Worm (Caenorhabditis elegans) whole organism, L4 larva: ENCODE measurements around the gene ZK617.26.
A peak's percentile ranks its signal among the peaks of the same experiment; 100 is the strongest.

Experiments
- D1046.2 ChIP-seq: fragments of 200-800 bp; sonication (Bioruptor generic); IDR thresholded peaks from 2 replicates; pipeline ENCODE4 v1.3.6; 2022; ENCODE audit warnings: missing genetic modification characterization, missing compliant biosample characterization
- F10B5.3 ChIP-seq: sonication (generic microtip); optimal IDR thresholded peaks from 2 replicates; lab custom pipeline; 2016; ENCODE audit warnings: mild to moderate bottlenecking, missing genetic modification characterization, missing compliant biosample characterization
- F44E2.7 ChIP-seq: fragments of 200-800 bp; sonication (Bioruptor generic); IDR thresholded peaks from 2 replicates; pipeline ENCODE4 v2.1.2; 2022; ENCODE audit warnings: missing genetic modification characterization, missing compliant biosample characterization
- F49E8.2 ChIP-seq: sonication (generic microtip); optimal IDR thresholded peaks from 2 replicates; lab custom pipeline; 2016; ENCODE audit warnings: missing compliant biosample characterization, mild to moderate bottlenecking, missing genetic modification characterization, borderline replicate concordance
- T20F7.1 ChIP-seq: fragments of 200-800 bp; sonication (Bioruptor generic); optimal IDR thresholded peaks from 2 replicates; lab custom pipeline; 2018; ENCODE audit warnings: mild to moderate bottlenecking, missing genetic modification characterization, missing compliant biosample characterization
- T26A8.4 ChIP-seq: fragments of 200-800 bp; sonication (Bioruptor generic); IDR thresholded peaks from 2 replicates; pipeline ENCODE4 v1.3.6; 2022; ENCODE audit warnings: missing genetic modification characterization, missing compliant biosample characterization
- Y48G9A.11 ChIP-seq: fragments of 200-800 bp; sonication (Bioruptor generic); IDR thresholded peaks from 2 replicates; pipeline ENCODE4 v1.3.6; 2022; ENCODE audit warnings: missing genetic modification reagents, missing genetic modification characterization, missing compliant biosample characterization
- ama-1 ChIP-seq: fragments of 150-350 bp; optimal IDR thresholded peaks from 2 replicates; lab custom pipeline; 2014; ENCODE audit warnings: inconsistent platforms, mixed read lengths
- arid-1 ChIP-seq: fragments of 200-800 bp; sonication (Bioruptor generic); conservative IDR thresholded peaks from 2 replicates; pipeline ENCODE4 v1.3.6; 2022; ENCODE audit warnings: missing genetic modification reagents, missing genetic modification characterization, missing compliant biosample characterization
- attf-4 ChIP-seq: sonication (generic microtip); optimal IDR thresholded peaks from 3 replicates; lab custom pipeline; 2017; ENCODE audit warnings: missing biosample characterization, missing genetic modification characterization
- ceh-28 ChIP-seq: fragments of 150-350 bp; optimal IDR thresholded peaks from 2 replicates; lab custom pipeline; 2014; ENCODE audit warnings: missing biosample characterization, missing genetic modification reagents, missing genetic modification characterization
- ceh-32 ChIP-seq: sonication (generic microtip); optimal IDR thresholded peaks from 2 replicates; lab custom pipeline; 2016; ENCODE audit warnings: mild to moderate bottlenecking, missing genetic modification characterization, missing compliant biosample characterization; ENCODE audit not compliant: poor library complexity
- ceh-44 ChIP-seq: fragments of 200-800 bp; sonication (Bioruptor generic); IDR thresholded peaks from 2 replicates; pipeline ENCODE4 v1.3.6; 2022; ENCODE audit warnings: missing genetic modification reagents, missing genetic modification characterization, missing compliant biosample characterization
- cey-2 ChIP-seq: sonication (generic microtip); optimal IDR thresholded peaks from 3 replicates; lab custom pipeline; 2017; ENCODE audit warnings: missing genetic modification characterization, mild to moderate bottlenecking, missing compliant biosample characterization, antibody characterized with exemption, borderline replicate concordance; ENCODE audit not compliant: insufficient read depth
- daf-16 ChIP-seq, 3 experiments: sonication (generic microtip); optimal IDR thresholded peaks; 2 replicates each; lab custom pipeline; 2016 to 2017; ENCODE audit warnings: missing genetic modification characterization in 3 of 3, missing genetic modification reagents in 3 of 3, mild to moderate bottlenecking in 2 of 3, missing compliant biosample characterization in 2 of 3, missing biosample characterization in 1 of 3, moderate library complexity in 1 of 3
- daf-8 ChIP-seq: fragments of 200-800 bp; sonication (Bioruptor generic); IDR thresholded peaks from 2 replicates; pipeline ENCODE4 v1.3.6; 2022; ENCODE audit warnings: missing genetic modification characterization, missing compliant biosample characterization
- dmd-6 ChIP-seq: fragments of 200-800 bp; sonication (Bioruptor generic); IDR thresholded peaks from 2 replicates; pipeline ENCODE4 v1.3.6; 2022; ENCODE audit warnings: missing genetic modification reagents, missing genetic modification characterization, missing compliant biosample characterization
- dmd-9 ChIP-seq: fragments of 200-800 bp; sonication (Bioruptor generic); IDR thresholded peaks from 2 replicates; pipeline ENCODE4 v1.3.6; 2022; ENCODE audit warnings: missing genetic modification reagents, missing genetic modification characterization, missing compliant biosample characterization
- duxl-1 ChIP-seq: sonication (generic microtip); optimal IDR thresholded peaks from 2 replicates; lab custom pipeline; 2016; ENCODE audit warnings: mild to moderate bottlenecking, missing genetic modification characterization, moderate library complexity, missing compliant biosample characterization; ENCODE audit not compliant: poor library complexity
- hif-1 ChIP-seq, 2 experiments: sonication (generic microtip); optimal IDR thresholded peaks; 2 replicates each; lab custom pipeline; 2016 to 2017; ENCODE audit warnings: missing compliant biosample characterization in 2 of 2, missing genetic modification characterization in 2 of 2, missing genetic modification reagents in 2 of 2, missing genotype in 2 of 2, mild to moderate bottlenecking in 1 of 2
- hlh-11 ChIP-seq: fragments of 200-800 bp; sonication (Bioruptor generic); optimal IDR thresholded peaks from 2 replicates; lab custom pipeline; 2018; ENCODE audit warnings: mild to moderate bottlenecking, missing genetic modification characterization, missing compliant biosample characterization
- hlh-30 ChIP-seq: sonication (generic microtip); optimal IDR thresholded peaks from 2 replicates; lab custom pipeline; 2017; ENCODE audit warnings: antibody characterized with exemption, mild to moderate bottlenecking, missing genetic modification characterization, missing compliant biosample characterization; ENCODE audit not compliant: insufficient read depth
- hmg-1.1 ChIP-seq: fragments of 200-800 bp; sonication (Bioruptor generic); IDR thresholded peaks from 2 replicates; pipeline ENCODE4 v1.3.6; 2022; ENCODE audit warnings: missing genetic modification reagents, missing genetic modification characterization, missing compliant biosample characterization
- lin-29 ChIP-seq: fragments of 200-800 bp; sonication (Bioruptor generic); IDR thresholded peaks from 2 replicates; pipeline ENCODE4 v1.3.6; 2022; ENCODE audit warnings: missing genetic modification reagents, missing genetic modification characterization, missing compliant biosample characterization
- mdl-1 ChIP-seq, 2 experiments: fragments of 150-350 bp in 1 of 2; sonication (generic microtip) in 1 of 2; optimal IDR thresholded peaks; 2 replicates each; lab custom pipeline; 2014 to 2017; ENCODE audit warnings: missing biosample characterization in 2 of 2, missing genetic modification characterization in 2 of 2
- mdt-29 ChIP-seq: fragments of 200-800 bp; sonication (Bioruptor generic); IDR thresholded peaks from 2 replicates; pipeline ENCODE4 v1.3.6; 2022; ENCODE audit warnings: missing genetic modification reagents, missing genetic modification characterization, missing compliant biosample characterization
- mxl-3 ChIP-seq: fragments of 200-800 bp; sonication (Bioruptor generic); optimal IDR thresholded peaks from 2 replicates; lab custom pipeline; 2018; ENCODE audit warnings: mild to moderate bottlenecking, missing genetic modification characterization, missing compliant biosample characterization
- nhr-102 ChIP-seq: sonication (generic microtip); optimal IDR thresholded peaks from 2 replicates; lab custom pipeline; 2016; ENCODE audit warnings: mild to moderate bottlenecking, missing genetic modification characterization, moderate library complexity, missing compliant biosample characterization
- nhr-11 ChIP-seq: fragments of 150-350 bp; optimal IDR thresholded peaks from 2 replicates; lab custom pipeline; 2014; ENCODE audit warnings: missing biosample characterization, missing genetic modification characterization
- nhr-111 ChIP-seq: fragments of 200-800 bp; sonication (Bioruptor generic); optimal IDR thresholded peaks from 2 replicates; lab custom pipeline; 2018; ENCODE audit warnings: mild to moderate bottlenecking, missing genetic modification characterization, missing compliant biosample characterization
- nhr-48 ChIP-seq: sonication (generic microtip); optimal IDR thresholded peaks from 2 replicates; lab custom pipeline; 2016; ENCODE audit warnings: mild to moderate bottlenecking, missing genetic modification characterization, missing compliant biosample characterization
- pha-4 ChIP-seq, 2 experiments: fragments of 150-350 bp in 1 of 2; fragments of 200-800 bp in 1 of 2; sonication (Bioruptor generic) in 1 of 2; IDR thresholded peaks in 1 of 2; optimal IDR thresholded peaks in 1 of 2; 2 replicates each; pipeline versions ENCODE4 v1.3.6 to Lab custom; 2014 to 2022; ENCODE audit warnings: missing genetic modification characterization in 2 of 2, missing genetic modification reagents in 2 of 2, missing biosample characterization in 1 of 2, missing compliant biosample characterization in 1 of 2
- php-3 ChIP-seq: fragments of 200-800 bp; sonication (Bioruptor generic); IDR thresholded peaks from 2 replicates; pipeline ENCODE4 v1.3.6; 2022; ENCODE audit warnings: missing genetic modification reagents, missing genetic modification characterization, missing compliant biosample characterization
- set-16 ChIP-seq: fragments of 200-800 bp; sonication (Bioruptor generic); IDR thresholded peaks from 2 replicates; pipeline ENCODE4 v1.3.6; 2022; ENCODE audit warnings: missing genetic modification reagents, missing genetic modification characterization, missing compliant biosample characterization
- skn-1 ChIP-seq: fragments of 150-350 bp; optimal IDR thresholded peaks from 2 replicates; lab custom pipeline; 2014; ENCODE audit warnings: missing biosample characterization, missing genetic modification characterization
- snpc-1.2 ChIP-seq: fragments of 200-800 bp; sonication (Bioruptor generic); IDR thresholded peaks from 2 replicates; pipeline ENCODE4 v1.3.6; 2022; ENCODE audit warnings: missing genetic modification reagents, missing genetic modification characterization, missing compliant biosample characterization
- spr-3 ChIP-seq: fragments of 200-800 bp; sonication (Bioruptor generic); optimal IDR thresholded peaks from 2 replicates; lab custom pipeline; 2018; ENCODE audit warnings: mild to moderate bottlenecking, missing genetic modification characterization, missing compliant biosample characterization
- tra-1 ChIP-seq: fragments of 200-800 bp; sonication (Bioruptor generic); IDR thresholded peaks from 2 replicates; pipeline ENCODE4 v1.3.6; 2022; ENCODE audit warnings: missing genetic modification reagents, missing genetic modification characterization, missing compliant biosample characterization
- unc-39 ChIP-seq: sonication (generic microtip); optimal IDR thresholded peaks from 2 replicates; lab custom pipeline; 2017; ENCODE audit warnings: missing biosample characterization, missing genetic modification characterization
- unc-62 ChIP-seq, 3 experiments: fragments of 150-350 bp in 1 of 3; sonication (generic microtip); optimal IDR thresholded peaks in 2 of 3; peaks in 1 of 3; 1 replicate in 1 of 3; 2 replicates in 2 of 3; lab custom pipeline; 2014 to 2017; ENCODE audit warnings: missing biosample characterization in 3 of 3, missing genetic modification characterization in 3 of 3, missing genetic modification reagents in 3 of 3, missing genotype in 1 of 3
- zfp-3 ChIP-seq: fragments of 200-800 bp; sonication (Bioruptor generic); conservative IDR thresholded peaks from 2 replicates; pipeline ENCODE4 v1.3.6; 2022; ENCODE audit warnings: missing genetic modification reagents, missing genetic modification characterization, missing compliant biosample characterization

Gene ZK617.26

DNA sequence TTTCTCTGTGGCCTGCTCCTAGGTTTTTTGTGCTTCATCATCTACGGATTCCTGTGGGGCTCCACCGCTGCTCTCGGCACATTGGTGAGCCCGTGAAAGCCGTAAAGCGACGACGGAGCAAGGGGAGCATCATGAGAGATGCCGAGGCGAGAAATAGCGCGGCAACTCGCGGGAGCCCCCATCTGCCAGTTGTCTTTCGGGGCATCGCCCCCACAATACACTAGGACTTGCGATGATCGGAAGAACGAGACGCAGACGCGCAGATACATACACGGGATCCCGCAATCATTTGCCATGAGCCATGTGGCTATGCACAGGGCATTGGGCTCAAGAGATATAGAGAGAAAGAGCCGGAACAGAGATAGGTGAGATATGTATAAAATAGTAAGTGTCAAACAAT, 382 bp downstream of the ZK617.26 start:
- TF ChIP-seq unc-39 (no peak), attf-4 (tag; lab: Kevin White, UChicago) (no peak), tra-1 (GFP tag; lab: Robert Waterston, UW) (0 out of 2 replicates have a peak, but pooled peaks have one; percentile 34), ceh-28 (no peak), F49E8.2 (no peak), set-16 (GFP tag; lab: Robert Waterston, UW) (peak; percentile 85), hlh-11 (tag; lab: Kevin White, UChicago) (peak; percentile 72), T20F7.1 (no peak), pha-4 (GFP tag; IDR thresholded peaks at IDR 0.05; lab: Robert Waterston, UW) (no peak), pha-4 (tag; optimal IDR thresholded peaks at IDR 0.05; lab: Kevin White, UChicago) (no peak), mdl-1 (tag; optimal IDR thresholded peaks at IDR 0.05; lab: Kevin White, UChicago) (peak in 1 of 2 experiments; percentile 42), mxl-3 (GFP tag; lab: Kevin White, UChicago) (peak; percentile 65), daf-16 (GFP tag; optimal IDR thresholded peaks at IDR 0.05; lab: Kevin White, UChicago) (peak in 1 of 2 experiments; percentile 54), daf-16 (tag; optimal IDR thresholded peaks at IDR 0.05; lab: Kevin White, UChicago) (no peak), dmd-6 (GFP tag; lab: Robert Waterston, UW) (0 out of 2 replicates have a peak, but pooled peaks have one; percentile 9), nhr-11 (tag; lab: Kevin White, UChicago) (peak; percentile 74), lin-29 (no peak), php-3 (GFP tag; lab: Robert Waterston, UW) (no peak), mdt-29 (no peak), hlh-30 (tag; lab: Kevin White, UChicago) (peak; percentile 49), hif-1 (tag; optimal IDR thresholded peaks at IDR 0.05; lab: Kevin White, UChicago) (peak in 1 of 2 experiments; percentile 30)

ce11 chrIV:12009046-12009674, 1.6 kb downstream of the ZK617.26 start:
- TF ChIP-seq daf-8 (GFP tag; lab: Robert Waterston, UW) (no peak), hlh-30 (tag; lab: Kevin White, UChicago) (peak; percentile 23), unc-62 (GFP tag; optimal IDR thresholded peaks at IDR 0.05 in 1 of 2; lab: Kevin White, UChicago) (peak in 1 of 2 experiments; percentile 98), unc-62 (tag; optimal IDR thresholded peaks at IDR 0.05; lab: Kevin White, UChicago) (no peak), hlh-11 (tag; lab: Kevin White, UChicago) (peak; percentile 20), F10B5.3 (tag; lab: Kevin White, UChicago) (no peak), daf-16 (GFP tag; optimal IDR thresholded peaks at IDR 0.05; lab: Kevin White, UChicago) (peak in 1 of 2 experiments; percentile 95), daf-16 (tag; optimal IDR thresholded peaks at IDR 0.05; lab: Kevin White, UChicago) (no peak), ama-1 (lab: Kevin White, UChicago) (no peak), dmd-6 (GFP tag; lab: Robert Waterston, UW) (0 out of 2 replicates have a peak, but pooled peaks have one; percentile 6), dmd-9 (GFP tag; lab: Robert Waterston, UW) (no peak)

DNA sequence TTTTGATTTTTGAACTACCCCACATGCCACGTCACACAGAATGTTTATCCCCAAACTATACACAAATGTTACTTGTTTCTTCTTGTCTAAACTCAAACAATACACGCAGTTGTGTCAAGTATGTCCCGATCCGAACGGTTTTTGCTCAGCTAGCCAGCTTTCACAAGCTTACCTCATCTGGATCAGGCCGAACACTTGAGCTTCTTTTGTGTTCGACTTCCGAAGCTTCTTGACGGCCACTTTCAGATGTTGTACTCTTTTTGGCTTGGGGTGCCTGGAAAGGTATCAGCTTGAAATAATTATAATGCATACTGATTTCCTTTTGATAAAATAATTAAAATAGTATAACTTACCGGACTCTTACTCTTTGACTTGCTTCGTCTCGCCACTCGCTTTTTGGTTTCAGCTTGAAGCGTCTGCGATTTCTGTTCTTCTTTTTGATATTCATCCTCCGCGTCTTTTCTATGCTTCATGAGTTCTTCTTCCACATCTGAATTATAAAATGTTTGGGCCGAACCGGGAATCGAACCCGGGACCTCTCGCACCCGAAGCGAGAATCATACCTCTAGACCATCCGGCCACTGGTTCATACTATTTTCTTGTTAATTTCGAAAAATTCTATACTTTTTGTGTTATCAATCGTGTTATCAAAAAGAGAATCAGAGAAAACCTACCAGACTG, 5.5 kb downstream of the ZK617.26 start:
- TF ChIP-seq D1046.2 (GFP tag; lab: Robert Waterston, UW) (no peak), pha-4 (GFP tag; IDR thresholded peaks at IDR 0.05; lab: Robert Waterston, UW) (peak; percentile 32; the same call in 1 of the 2 replicates), pha-4 (tag; optimal IDR thresholded peaks at IDR 0.05; lab: Kevin White, UChicago) (no peak), hlh-30 (tag; lab: Kevin White, UChicago) (peak; percentile 54), snpc-1.2 (GFP tag; lab: Robert Waterston, UW) (peak; percentile 66; the same call in 1 of the 2 replicates), nhr-111 (GFP tag; lab: Kevin White, UChicago) (no peak), Y48G9A.11 (no peak), skn-1 (tag; lab: Kevin White, UChicago) (no peak), arid-1 (GFP tag; lab: Robert Waterston, UW) (0 out of 2 replicates have a peak, but pooled peaks have one; percentile 29), zfp-3 (no peak), ceh-32 (no peak), nhr-48 (tag; lab: Kevin White, UChicago) (peak; percentile 39), ceh-44 (GFP tag; lab: Robert Waterston, UW) (0 out of 2 replicates have a peak, but pooled peaks have one; percentile 34), spr-3 (GFP tag; lab: Kevin White, UChicago) (no peak), cey-2 (tag; lab: Kevin White, UChicago) (no peak), F44E2.7 (GFP tag; lab: Robert Waterston, UW) (no peak), nhr-102 (tag; lab: Kevin White, UChicago) (no peak), F10B5.3 (tag; lab: Kevin White, UChicago) (no peak), duxl-1 (tag; lab: Kevin White, UChicago) (peak; percentile 34), T26A8.4 (GFP tag; lab: Robert Waterston, UW) (no peak), hmg-1.1 (GFP tag; lab: Robert Waterston, UW) (no peak)
